Worm (Caenorhabditis elegans): ENCODE measurements around the gene cgt-1.
"Not testable (repeated sequence)": the region's sequence is repeated elsewhere in the genome, so short reads cannot be mapped to it uniquely, and the experiment has no call there.

ce11 chrV:15850276-15850811, 38.3 kb downstream of the cgt-1 start, which contains the start of gene srh-147:
- not testable (repeated sequence) for TF ChIP-seq him-1, W03F9.2 (tag; optimal IDR thresholded peaks at IDR 0.05)
